Fruit fly (Drosophila melanogaster): Measurements from ENCODE around the gene cpx.

DNA sequence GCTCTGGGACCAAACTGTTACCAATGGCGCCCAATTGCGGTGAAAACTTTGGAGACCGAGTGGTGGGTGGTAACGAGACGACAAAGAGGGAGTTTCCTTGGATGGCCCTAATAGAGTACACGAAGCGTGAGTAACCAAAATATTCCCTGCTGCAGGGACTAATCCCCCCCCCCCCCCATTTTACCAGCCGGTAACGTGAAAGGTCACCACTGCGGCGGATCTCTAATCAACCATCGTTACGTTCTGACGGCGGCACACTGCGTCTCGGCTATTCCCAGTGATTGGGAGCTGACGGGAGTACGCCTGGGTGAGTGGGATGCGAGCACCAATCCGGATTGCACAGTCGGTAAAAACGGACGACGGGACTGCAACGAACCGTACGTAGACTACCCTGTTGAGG, 28.7 kb downstream of the cpx start:
- TF ChIP-seq CTCF (optimal IDR thresholded peaks at IDR 0.05): no peak
- no peak for TF ChIP-seq CG8478 (optimal IDR thresholded peaks at IDR 0.05)
